Fruit fly (Drosophila melanogaster) Kc167 (cell line): ENCODE measurements around the gene hob.

Experiments
- Myc ChIP-seq: fragments of >200 bp; optimal IDR thresholded peaks from 2 replicates; lab custom pipeline; 2017; ENCODE audit warnings: missing external identifiers
- Sin3A ChIP-seq: fragments of >200 bp; optimal IDR thresholded peaks from 2 replicates; lab custom pipeline; 2018; ENCODE audit warnings: missing external identifiers
- psq ChIP-seq: fragments of >200 bp; optimal IDR thresholded peaks from 2 replicates; lab custom pipeline; 2017; ENCODE audit warnings: missing external identifiers
- ttk ChIP-seq: sonication (Bioruptor generic); optimal IDR thresholded peaks from 2 replicates; lab custom pipeline; 2017; ENCODE audit warnings: missing external identifiers

DNA sequence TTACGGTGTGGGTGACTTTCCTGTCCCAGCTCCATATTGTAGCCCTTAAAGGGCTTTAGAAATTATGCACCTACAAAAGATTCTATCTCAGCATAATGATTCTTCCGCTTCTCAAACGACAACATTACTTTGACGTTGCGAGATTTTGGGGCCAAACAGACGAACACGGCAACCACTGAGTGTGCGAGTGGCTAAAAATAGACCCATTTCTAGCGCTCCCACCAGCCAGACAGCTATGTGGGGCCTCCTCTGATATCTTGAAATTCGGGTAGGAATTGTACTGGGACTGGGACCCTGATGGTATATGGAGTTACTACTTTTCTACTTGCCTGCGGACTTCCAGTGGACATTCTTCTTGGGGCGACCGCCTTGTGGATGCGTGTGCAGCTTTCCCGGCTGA lies 40.8 kb downstream of the hob start:
- TF ChIP-seq ttk (no peak), Sin3A (lab: Kevin White, UChicago) (no peak), psq (no peak), Myc (lab: Kevin White, UChicago) (no peak)
